Worm (Caenorhabditis elegans) whole organism, young adult: ENCODE results near the gene F15A8.1.

Source experiments
- D2030.7 ChIP-seq: fragments of 200-800 bp; sonication (Bioruptor generic); IDR thresholded peaks from 2 replicates; pipeline ENCODE4 v1.3.6; 2022; ENCODE audit warnings: missing genetic modification reagents, missing genetic modification characterization, missing compliant biosample characterization
- F10E7.11 ChIP-seq: sonication (generic microtip); optimal IDR thresholded peaks from 2 replicates; lab custom pipeline; 2017; ENCODE audit warnings: mild to moderate bottlenecking, missing genetic modification characterization, moderate library complexity, missing compliant biosample characterization
- F23B12.7 ChIP-seq: sonication (generic microtip); optimal IDR thresholded peaks from 2 replicates; lab custom pipeline; 2017; ENCODE audit warnings: missing genetic modification characterization, mild to moderate bottlenecking, missing compliant biosample characterization, antibody characterized with exemption, moderate library complexity; ENCODE audit not compliant: insufficient read depth
- F39B2.1 ChIP-seq: fragments of 200-800 bp; sonication (Bioruptor generic); IDR thresholded peaks from 2 replicates; pipeline ENCODE4 v1.3.6; 2022; ENCODE audit warnings: missing genetic modification reagents, missing genetic modification characterization, missing compliant biosample characterization
- F49E8.2 ChIP-seq: sonication (generic microtip); optimal IDR thresholded peaks from 3 replicates; lab custom pipeline; 2017; ENCODE audit warnings: missing genetic modification characterization, mild to moderate bottlenecking, missing compliant biosample characterization, antibody characterized with exemption, moderate library complexity; ENCODE audit not compliant: insufficient read depth
- K12H6.12 ChIP-seq: fragments of 200-800 bp; sonication (Bioruptor generic); optimal IDR thresholded peaks from 2 replicates; lab custom pipeline; 2018; ENCODE audit warnings: mild to moderate bottlenecking, missing genetic modification characterization, missing compliant biosample characterization
- T26A5.8 ChIP-seq: sonication (generic microtip); optimal IDR thresholded peaks from 2 replicates; lab custom pipeline; 2016; ENCODE audit warnings: missing genetic modification characterization, missing compliant biosample characterization
- Y56A3A.18 ChIP-seq: fragments of 200-800 bp; sonication (Bioruptor generic); IDR thresholded peaks from 2 replicates; pipeline ENCODE4 v1.3.6; 2022; ENCODE audit warnings: missing genetic modification reagents, missing genetic modification characterization, missing compliant biosample characterization
- Y95B8A.8 ChIP-seq: fragments of 200-800 bp; sonication (Bioruptor generic); IDR thresholded peaks from 2 replicates; pipeline ENCODE4 v1.3.6; 2022; ENCODE audit warnings: missing genetic modification reagents, missing genetic modification characterization, missing compliant biosample characterization
- ZK185.1 ChIP-seq: sonication (generic microtip); optimal IDR thresholded peaks from 2 replicates; lab custom pipeline; 2016; ENCODE audit warnings: mild to moderate bottlenecking, missing genetic modification characterization, missing compliant biosample characterization; ENCODE audit not compliant: poor library complexity, severe bottlenecking
- ama-1 ChIP-seq, 3 experiments: fragments of 150-350 bp in 1 of 3; sonication (generic microtip) in 2 of 3; optimal IDR thresholded peaks; 2 replicates each; lab custom pipeline; 2014 to 2018; ENCODE audit warnings: missing biosample characterization in 2 of 3, missing genetic modification characterization in 2 of 3, missing genetic modification reagents in 2 of 3
- attf-3 ChIP-seq: fragments of 200-800 bp; sonication (Bioruptor generic); conservative IDR thresholded peaks from 2 replicates; pipeline ENCODE4 v1.3.6; 2022; ENCODE audit warnings: missing genetic modification reagents, missing genetic modification characterization, missing compliant biosample characterization
- attf-6 ChIP-seq: fragments of 200-800 bp; sonication (Bioruptor generic); IDR thresholded peaks from 2 replicates; pipeline ENCODE4 v1.3.6; 2022; ENCODE audit warnings: missing genetic modification reagents, missing genetic modification characterization, missing compliant biosample characterization
- ceh-27 ChIP-seq: fragments of 200-800 bp; sonication (Bioruptor generic); optimal IDR thresholded peaks from 2 replicates; lab custom pipeline; 2018; ENCODE audit warnings: mild to moderate bottlenecking, missing genetic modification characterization, moderate library complexity, missing compliant biosample characterization
- die-1 ChIP-seq: sonication (generic microtip); optimal IDR thresholded peaks from 2 replicates; lab custom pipeline; 2016; ENCODE audit warnings: missing genotype, mild to moderate bottlenecking, missing genetic modification characterization, missing compliant biosample characterization
- ekl-4 ChIP-seq: fragments of 200-800 bp; sonication (Bioruptor generic); IDR thresholded peaks from 2 replicates; pipeline ENCODE4 v1.3.6; 2022; ENCODE audit warnings: missing genetic modification reagents, missing genetic modification characterization, missing compliant biosample characterization
- gei-17 ChIP-seq: fragments of 200-800 bp; sonication (Bioruptor generic); optimal IDR thresholded peaks from 2 replicates; lab custom pipeline; 2018; ENCODE audit warnings: mild to moderate bottlenecking, missing genetic modification characterization, missing compliant biosample characterization
- him-1 ChIP-seq: sonication (generic microtip); optimal IDR thresholded peaks from 2 replicates; lab custom pipeline; 2016; ENCODE audit warnings: missing genotype, missing genetic modification reagents, missing genetic modification characterization, missing compliant biosample characterization
- hlh-26 ChIP-seq: fragments of 200-800 bp; sonication (Bioruptor generic); conservative IDR thresholded peaks from 2 replicates; pipeline ENCODE4 v1.3.6; 2022; ENCODE audit warnings: missing genetic modification reagents, missing genetic modification characterization, missing compliant biosample characterization
- hmg-1.2 ChIP-seq: fragments of 200-800 bp; sonication (Bioruptor generic); IDR thresholded peaks from 2 replicates; pipeline ENCODE4 v1.3.6; 2022; ENCODE audit warnings: missing genetic modification reagents, missing genetic modification characterization, missing compliant biosample characterization
- hmg-20 ChIP-seq: fragments of 200-800 bp; sonication (Bioruptor generic); IDR thresholded peaks from 2 replicates; pipeline ENCODE4 v1.3.6; 2022; ENCODE audit warnings: missing genetic modification reagents, missing genetic modification characterization, missing compliant biosample characterization
- hsf-1 ChIP-seq: fragments of 200-800 bp; sonication (Bioruptor generic); IDR thresholded peaks from 2 replicates; pipeline ENCODE4 v1.3.6; 2022; ENCODE audit warnings: missing genetic modification reagents, missing genetic modification characterization, missing compliant biosample characterization
- lag-1 ChIP-seq: fragments of 200-800 bp; sonication (Bioruptor generic); IDR thresholded peaks from 2 replicates; pipeline ENCODE4 v1.3.6; 2022; ENCODE audit warnings: missing genetic modification reagents, missing genetic modification characterization, missing compliant biosample characterization
- lin-54 ChIP-seq: fragments of 200-800 bp; sonication (Bioruptor generic); optimal IDR thresholded peaks from 2 replicates; lab custom pipeline; 2018; ENCODE audit warnings: mild to moderate bottlenecking, missing genetic modification characterization, missing compliant biosample characterization
- madf-10 ChIP-seq: sonication (generic microtip); optimal IDR thresholded peaks from 2 replicates; lab custom pipeline; 2016; ENCODE audit warnings: mild to moderate bottlenecking, missing genetic modification characterization, missing compliant biosample characterization
- nhr-90 ChIP-seq: sonication (generic microtip); optimal IDR thresholded peaks from 2 replicates; lab custom pipeline; 2016; ENCODE audit warnings: missing genotype, mild to moderate bottlenecking, missing genetic modification characterization, missing compliant biosample characterization
- rcor-1 ChIP-seq: fragments of 200-800 bp; sonication (Bioruptor generic); IDR thresholded peaks from 2 replicates; pipeline ENCODE4 v1.3.6; 2022; ENCODE audit warnings: missing genetic modification reagents, missing genetic modification characterization, missing compliant biosample characterization
- repo-1 ChIP-seq: sonication (generic microtip); optimal IDR thresholded peaks from 2 replicates; lab custom pipeline; 2017; ENCODE audit warnings: mild to moderate bottlenecking, missing genetic modification characterization, missing compliant biosample characterization
- snpc-1.1 ChIP-seq: sonication (generic microtip); optimal IDR thresholded peaks from 2 replicates; lab custom pipeline; 2017; ENCODE audit warnings: missing genetic modification characterization, mild to moderate bottlenecking, missing compliant biosample characterization, antibody characterized with exemption, moderate library complexity, missing genotype, missing genetic modification reagents; ENCODE audit not compliant: insufficient read depth
- snpc-3.4 ChIP-seq: sonication (generic microtip); optimal IDR thresholded peaks from 2 replicates; lab custom pipeline; 2017; ENCODE audit warnings: missing genetic modification characterization, mild to moderate bottlenecking, missing compliant biosample characterization, antibody characterized with exemption, moderate library complexity, missing genotype, missing genetic modification reagents
- sptf-2 ChIP-seq: fragments of 200-800 bp; sonication (Bioruptor generic); optimal IDR thresholded peaks from 2 replicates; lab custom pipeline; 2018; ENCODE audit warnings: mild to moderate bottlenecking, missing genetic modification characterization, missing compliant biosample characterization
- tbp1 ChIP-seq: fragments of 200-800 bp; sonication (Bioruptor generic); optimal IDR thresholded peaks from 2 replicates; lab custom pipeline; 2018; ENCODE audit warnings: mild to moderate bottlenecking, missing genetic modification characterization, missing compliant biosample characterization
- tbx-9 ChIP-seq: sonication (generic microtip); optimal IDR thresholded peaks from 2 replicates; lab custom pipeline; 2016; ENCODE audit warnings: borderline replicate concordance, missing genetic modification characterization, inconsistent platforms, missing compliant biosample characterization
- zfh-2 ChIP-seq: fragments of 200-800 bp; sonication (Bioruptor generic); conservative IDR thresholded peaks from 2 replicates; pipeline ENCODE4 v1.3.6; 2022; ENCODE audit warnings: missing genetic modification reagents, missing genetic modification characterization, missing compliant biosample characterization
- ztf-25 ChIP-seq: fragments of 200-800 bp; sonication (Bioruptor generic); IDR thresholded peaks from 2 replicates; pipeline ENCODE4 v1.3.6; 2022; ENCODE audit warnings: missing genetic modification reagents, missing genetic modification characterization, missing compliant biosample characterization
- ztf-28 ChIP-seq: fragments of 200-800 bp; sonication (Bioruptor generic); IDR thresholded peaks from 2 replicates; pipeline ENCODE4 v1.3.6; 2022; ENCODE audit warnings: missing genetic modification reagents, missing genetic modification characterization, missing compliant biosample characterization

Gene F15A8.1

DNA sequence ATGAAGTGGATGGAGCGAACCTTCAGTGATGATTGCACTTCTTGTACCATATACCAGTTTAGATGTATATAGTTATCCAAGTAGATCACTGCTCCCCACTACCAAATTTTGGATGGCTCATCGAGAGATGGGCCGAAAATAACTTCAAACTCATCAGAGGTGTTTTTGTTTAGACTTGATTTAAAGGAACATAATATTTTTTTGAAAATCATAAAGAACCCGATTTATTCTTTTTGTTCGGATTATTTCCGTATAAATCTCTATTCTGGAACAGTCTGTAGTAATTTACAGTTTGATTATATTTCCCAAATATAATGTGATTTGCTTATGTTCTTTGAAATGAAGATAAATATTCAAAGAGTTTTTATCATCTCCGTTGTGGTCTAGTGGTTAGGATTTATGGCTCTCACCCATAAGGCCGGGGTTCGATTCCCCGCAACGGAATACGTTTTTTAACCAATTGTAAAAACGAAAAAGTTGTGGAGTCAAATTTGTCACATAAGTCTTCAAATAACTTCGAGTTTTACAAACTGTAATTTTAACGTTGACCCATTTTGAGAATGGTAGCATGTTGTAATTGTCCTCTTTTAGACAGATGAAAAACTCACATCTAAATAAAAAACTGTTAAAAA is 30.3 kb upstream of the F15A8.1 start (continued):
- 0 out of 2 replicates have a peak, but pooled peaks have one; percentile 62 for TF ChIP-seq ztf-25
- no peak for TF ChIP-seq F10E7.11
- peak; percentile 70 for TF ChIP-seq him-1
- TF ChIP-seq F23B12.7 (tag; lab: Kevin White, UChicago) = no peak
- no peak for TF ChIP-seq K12H6.12 (tag; lab: Kevin White, UChicago)
- TF ChIP-seq D2030.7 (GFP tag; lab: Robert Waterston, UW) = peak; percentile 80
- peak; percentile 82 for TF ChIP-seq die-1 (tag; lab: Kevin White, UChicago)
- no peak for TF ChIP-seq hlh-26
- TF ChIP-seq Y95B8A.8 (GFP tag; lab: Robert Waterston, UW) = no peak
- TF ChIP-seq repo-1 (tag; lab: Kevin White, UChicago) = peak; percentile 25
- TF ChIP-seq lin-54 (GFP tag; lab: Kevin White, UChicago) = peak; percentile 15
- TF ChIP-seq T26A5.8 (tag; lab: Kevin White, UChicago) = no peak
- no peak for TF ChIP-seq hmg-20 (GFP tag; lab: Robert Waterston, UW)
- no peak for TF ChIP-seq gei-17 (GFP tag; lab: Kevin White, UChicago)
- TF ChIP-seq snpc-3.4 (tag; lab: Kevin White, UChicago) = peak; percentile 44
- no peak for TF ChIP-seq attf-3
- TF ChIP-seq madf-10 (tag; lab: Kevin White, UChicago) = peak; percentile 24
- peak; percentile 54 for TF ChIP-seq Y56A3A.18 (GFP tag; lab: Robert Waterston, UW)
- peak; percentile 87 for TF ChIP-seq tbp1
- no peak for TF ChIP-seq ama-1 (optimal IDR thresholded peaks at IDR 0.05; lab: Kevin White, UChicago)
- peak in 1 of 2 experiments; percentile 31 for TF ChIP-seq ama-1 (GFP tag; optimal IDR thresholded peaks at IDR 0.05; lab: Kevin White, UChicago)
- TF ChIP-seq F39B2.1 = no peak
- no peak for TF ChIP-seq sptf-2 (GFP tag; lab: Kevin White, UChicago)
- TF ChIP-seq rcor-1 = 0 out of 2 replicates have a peak, but pooled peaks have one; percentile 16
- TF ChIP-seq ZK185.1 (tag; lab: Kevin White, UChicago) = peak; percentile 4
- peak; percentile 37 for TF ChIP-seq nhr-90 (tag; lab: Kevin White, UChicago)
- no peak for TF ChIP-seq F49E8.2 (tag; lab: Kevin White, UChicago)
- peak; percentile 53; the same call in 1 of the 2 replicates for TF ChIP-seq hsf-1 (GFP tag; lab: Robert Waterston, UW)
- 0 out of 2 replicates have a peak, but pooled peaks have one; percentile 33 for TF ChIP-seq hmg-1.2 (GFP tag; lab: Robert Waterston, UW)

DNA sequence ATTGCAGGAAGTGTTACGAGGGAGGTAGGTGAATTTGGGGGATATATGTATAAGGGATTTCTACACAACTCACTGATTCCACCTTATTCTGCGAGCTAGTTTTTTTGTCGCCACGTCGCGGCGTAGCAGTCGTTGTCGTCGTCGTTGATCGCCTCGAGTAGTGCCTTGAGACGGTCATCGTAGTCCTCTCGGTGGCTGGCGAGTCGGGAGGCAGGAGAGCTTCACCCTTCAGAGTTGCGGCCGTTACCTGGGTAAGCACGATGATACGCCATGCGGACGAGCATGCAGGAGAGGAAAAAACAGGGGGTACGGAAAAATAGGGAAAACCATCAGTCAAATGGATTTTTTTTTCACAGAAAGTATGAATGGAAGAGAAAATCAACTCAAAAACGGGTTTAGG is 27.5 kb upstream of the F15A8.1 start:
- TF ChIP-seq ztf-28 (no peak), ekl-4 (GFP tag; lab: Robert Waterston, UW) (no peak), lag-1 (no peak), ceh-27 (no peak), zfh-2 (GFP tag; lab: Robert Waterston, UW) (peak; percentile 70)
- TF ChIP-seq, all 124 proteins: peak for 1

DNA sequence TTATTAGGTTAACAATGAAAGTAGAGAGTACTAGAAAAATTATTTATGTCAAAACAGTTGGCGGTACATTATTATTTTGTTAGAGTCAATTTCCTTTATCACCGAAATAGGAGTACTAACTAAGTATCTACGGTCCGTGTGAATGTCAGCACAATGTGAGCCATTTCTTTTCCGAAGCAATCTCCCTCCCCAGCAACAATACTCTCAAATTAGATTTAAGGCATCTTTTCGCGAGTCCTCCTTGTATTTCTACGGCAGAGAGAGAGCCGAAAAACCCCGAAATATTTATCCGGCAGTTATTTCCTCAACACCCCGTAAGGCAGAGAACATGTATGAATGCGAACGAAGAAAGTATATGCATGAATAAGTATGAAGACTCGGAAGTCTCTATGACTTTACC is 25.5 kb upstream of the F15A8.1 start:
- TF ChIP-seq tbx-9 (no peak), attf-6 (GFP tag; lab: Robert Waterston, UW) (no peak), snpc-3.4 (tag; lab: Kevin White, UChicago) (no peak), snpc-1.1 (tag; lab: Kevin White, UChicago) (no peak)
